Worm (Caenorhabditis elegans): ENCODE data around the gene cnnm-3.
A peak's percentile ranks its signal among the peaks of the same experiment; 100 is the strongest.

Gene cnnm-3

ce11 chrX:3021466-3021865, 24.2 kb downstream of the cnnm-3 start:
- TF ChIP-seq unc-62 (GFP tag; optimal IDR thresholded peaks at IDR 0.05): no peak

- TF ChIP-seq unc-62 (GFP tag; optimal IDR thresholded peaks at IDR 0.05): no peak
Measured at ce11 chrX:3019996-3020395, 25.7 kb downstream of the cnnm-3 start.

ce11 chrX:3018505-3018996, 27.1 kb downstream of the cnnm-3 start, which contains the start of gene flp-18:
flp-18 (minus strand) TSS chrX:3018555.
- no peak for TF ChIP-seq unc-62 (GFP tag; optimal IDR thresholded peaks at IDR 0.05)

- no peak for TF ChIP-seq unc-62 (GFP tag; optimal IDR thresholded peaks at IDR 0.05)
Measured at ce11 chrX:3009190-3009589, 36.5 kb downstream of the cnnm-3 start, which contains the start of gene Y48D7A.1. Y48D7A.1 (plus strand) TSS chrX:3009490.

- no peak for TF ChIP-seq unc-62 (GFP tag; optimal IDR thresholded peaks at IDR 0.05)
Measured at ce11 chrX:3003703-3004102, 41.9 kb downstream of the cnnm-3 start, which contains the start of gene Y41G9A.6. Y41G9A.6 (minus strand) TSS chrX:3003803.

DNA sequence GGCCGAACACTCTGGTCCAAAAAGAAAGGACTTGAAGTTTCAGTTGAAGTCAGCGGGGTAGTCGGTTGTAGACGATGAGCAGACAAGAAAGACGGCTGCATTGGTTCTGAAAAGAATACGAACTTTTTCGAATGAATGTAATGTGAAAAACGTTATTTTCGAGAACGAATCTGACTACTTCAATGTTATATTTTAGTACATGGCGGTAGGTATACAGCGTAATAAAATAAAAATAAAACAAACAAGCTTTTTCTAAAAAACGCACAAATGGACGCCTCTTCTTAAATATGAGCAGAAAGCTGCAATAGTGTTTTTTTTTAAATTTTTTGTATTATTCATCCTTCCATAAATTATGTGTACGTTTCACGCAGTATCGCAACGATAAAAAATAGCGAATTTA, 46.0 kb downstream of the cnnm-3 start, which contains the start of gene Y41G9A.17:
Gene Y41G9A.17 (minus strand): TSS at position 101 of the 400 bp plus-strand sequence.
- no peak for TF ChIP-seq unc-62 (GFP tag; optimal IDR thresholded peaks at IDR 0.05)

- peak; percentile 73 for TF ChIP-seq unc-62 (GFP tag; optimal IDR thresholded peaks at IDR 0.05)
Measured at ce11 chrX:2996976-2997399, 48.7 kb downstream of the cnnm-3 start.

DNA sequence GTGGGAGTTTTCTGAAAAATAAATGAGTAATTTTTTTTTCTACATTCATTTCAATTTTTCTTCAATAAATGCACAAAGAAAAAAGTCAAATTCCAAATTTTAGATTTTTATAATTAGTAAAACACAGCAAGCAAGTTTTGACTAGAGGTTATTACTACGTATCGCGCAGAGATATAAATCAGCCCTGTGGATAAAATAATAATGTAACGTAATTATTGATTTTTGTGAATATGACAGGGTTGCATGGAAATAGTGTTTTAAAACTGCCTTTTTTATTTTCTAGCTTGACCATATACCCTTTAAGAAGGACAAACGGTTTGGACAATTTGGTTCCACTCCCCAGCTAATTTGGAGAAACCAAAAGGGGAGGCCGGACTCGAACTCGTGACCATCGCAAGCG, 49.3 kb downstream of the cnnm-3 start:
- TF ChIP-seq unc-62 (GFP tag; optimal IDR thresholded peaks at IDR 0.05): no peak

DNA sequence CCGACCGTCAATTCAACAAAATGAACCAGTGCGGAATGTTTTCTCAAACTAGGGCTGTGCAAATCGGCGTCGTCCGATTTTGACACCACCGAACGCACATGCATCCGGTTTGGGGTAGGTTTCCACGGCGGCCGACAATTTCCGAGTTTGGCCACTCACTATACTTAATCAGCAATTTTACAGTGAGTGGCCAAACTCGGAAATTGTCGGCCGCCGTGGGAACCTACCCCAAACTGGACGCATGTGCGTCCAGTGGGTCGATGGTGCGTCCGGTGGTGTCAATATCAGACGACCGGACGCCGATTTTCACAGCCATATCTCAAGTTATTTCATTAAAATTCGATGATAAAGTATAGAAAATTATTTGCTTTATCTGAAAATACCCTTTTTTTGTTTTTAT, 55.5 kb downstream of the cnnm-3 start:
- TF ChIP-seq unc-62 (GFP tag; optimal IDR thresholded peaks at IDR 0.05): no peak

Measured in whole organism, dauer.